Fruit fly (Drosophila melanogaster) whole organism, wandering third instar larva: ENCODE measurements around the gene CG2924.

Experiments used
- Abd-B ChIP-seq: fragments of >200 bp; optimal IDR thresholded peaks from 2 replicates; lab custom pipeline; 2017; ENCODE audit warnings: missing biosample characterization, missing genetic modification characterization
- CG32264 ChIP-seq: fragments of 200-800 bp; sonication (Bioruptor generic); optimal IDR thresholded peaks from 2 replicates; lab custom pipeline; 2016; ENCODE audit warnings: missing biosample characterization, missing genetic modification characterization
- CG9705 ChIP-seq: fragments of 200-800 bp; sonication (Bioruptor generic); optimal IDR thresholded peaks from 2 replicates; lab custom pipeline; 2018; ENCODE audit warnings: missing biosample characterization, mild to moderate bottlenecking, missing genetic modification characterization
- CrebA ChIP-seq: fragments of 200-800 bp; sonication (Bioruptor generic); optimal IDR thresholded peaks from 2 replicates; lab custom pipeline; 2016; ENCODE audit warnings: missing biosample characterization, mild to moderate bottlenecking, missing genetic modification characterization, borderline replicate concordance
- Dfd ChIP-seq: fragments of >200 bp; optimal IDR thresholded peaks from 2 replicates; lab custom pipeline; 2017; ENCODE audit warnings: missing biosample characterization, missing genetic modification characterization
- Dif ChIP-seq: fragments of 200-275, 200-300 bp; sonication (Bioruptor generic); optimal IDR thresholded peaks from 2 replicates; lab custom pipeline; 2018; ENCODE audit warnings: missing biosample characterization, missing genetic modification characterization; ENCODE audit not compliant: partially characterized antibody
- GATAd ChIP-seq: sonication (Bioruptor generic); optimal IDR thresholded peaks from 2 replicates; lab custom pipeline; 2016; ENCODE audit warnings: missing biosample characterization, missing genetic modification characterization
- HLH106 ChIP-seq: fragments of 200-800 bp; optimal IDR thresholded peaks from 3 replicates; lab custom pipeline; 2019; ENCODE audit warnings: missing biosample characterization, mild to moderate bottlenecking, missing genetic modification characterization, moderate library complexity
- Hnf4 ChIP-seq: fragments of 200-800 bp; sonication (Bioruptor generic); optimal IDR thresholded peaks from 2 replicates; lab custom pipeline; 2016; ENCODE audit warnings: missing biosample characterization, mild to moderate bottlenecking, missing genetic modification characterization
- Hr78 ChIP-seq: fragments of >200 bp; optimal IDR thresholded peaks from 2 replicates; lab custom pipeline; 2017; ENCODE audit warnings: missing biosample characterization, missing genetic modification characterization
- Hr83 ChIP-seq: fragments of 200-300 bp; sonication (Bioruptor generic); optimal IDR thresholded peaks from 2 replicates; lab custom pipeline; 2016; ENCODE audit warnings: missing biosample characterization, mild to moderate bottlenecking, missing genetic modification characterization, moderate library complexity; ENCODE audit not compliant: poor library complexity, severe bottlenecking
- Jra ChIP-seq: sonication (Bioruptor generic); optimal IDR thresholded peaks from 2 replicates; lab custom pipeline; 2016; ENCODE audit warnings: missing biosample characterization, missing genetic modification characterization
- Mio ChIP-seq: sonication (Bioruptor generic); optimal IDR thresholded peaks from 2 replicates; lab custom pipeline; 2016; ENCODE audit warnings: missing biosample characterization, missing genetic modification characterization
- Myc ChIP-seq: fragments of >200 bp; optimal IDR thresholded peaks from 2 replicates; lab custom pipeline; 2017
- N ChIP-seq: fragments of >200 bp; optimal IDR thresholded peaks from 2 replicates; lab custom pipeline; 2018; ENCODE audit warnings: missing biosample characterization, missing external identifiers, missing genetic modification characterization
- OdsH ChIP-seq: fragments of 200-800 bp; sonication (Bioruptor generic); optimal IDR thresholded peaks from 2 replicates; lab custom pipeline; 2016; ENCODE audit warnings: missing biosample characterization, mild to moderate bottlenecking, missing genetic modification characterization
- Rel ChIP-seq, 2 experiments: fragments of 200-800 bp; sonication (Bioruptor generic) in 1 of 2; optimal IDR thresholded peaks; 2 replicates in 1 of 2; 3 replicates in 1 of 2; lab custom pipeline; 2016 to 2019; ENCODE audit warnings: mild to moderate bottlenecking in 2 of 2, missing biosample characterization in 2 of 2, missing genetic modification characterization in 2 of 2, moderate library complexity in 1 of 2
- Sp1 ChIP-seq: fragments of 200-800 bp; sonication (Bioruptor generic); optimal IDR thresholded peaks from 3 replicates; lab custom pipeline; 2019; ENCODE audit warnings: missing biosample characterization, mild to moderate bottlenecking, missing genetic modification characterization, moderate library complexity
- Vsx2 ChIP-seq: fragments of 200-300, 225-300 bp; sonication (Bioruptor generic); optimal IDR thresholded peaks from 2 replicates; lab custom pipeline; 2018; ENCODE audit warnings: missing biosample characterization, missing genetic modification characterization; ENCODE audit not compliant: partially characterized antibody
- br ChIP-seq: fragments of 200-800 bp; sonication (Bioruptor generic); optimal IDR thresholded peaks from 2 replicates; lab custom pipeline; 2016; ENCODE audit warnings: missing biosample characterization, missing genetic modification characterization
- brk ChIP-seq: fragments of 200-800 bp; sonication (Bioruptor generic); optimal IDR thresholded peaks from 2 replicates; lab custom pipeline; 2016; ENCODE audit warnings: missing biosample characterization, mild to moderate bottlenecking, missing genetic modification characterization
- dl ChIP-seq, 2 experiments: fragments of 175-275, 200-275 bp in 1 of 2; fragments of 200-275 bp in 1 of 2; sonication (Bioruptor generic); optimal IDR thresholded peaks; lab custom pipeline; 2018; ENCODE audit warnings: mild to moderate bottlenecking in 2 of 2, missing biosample characterization in 2 of 2, missing genetic modification characterization in 2 of 2, moderate library complexity in 2 of 2; ENCODE audit not compliant: partially characterized antibody in 2 of 2, insufficient read depth in 1 of 2
- dmrt93B ChIP-seq: fragments of 200-800 bp; sonication (Bioruptor generic); optimal IDR thresholded peaks from 2 replicates; lab custom pipeline; 2018; ENCODE audit warnings: missing biosample characterization, mild to moderate bottlenecking, missing genetic modification characterization
- dsf ChIP-seq: sonication (Bioruptor generic); optimal IDR thresholded peaks from 2 replicates; lab custom pipeline; 2016; ENCODE audit warnings: missing biosample characterization, missing genetic modification characterization, borderline replicate concordance
- ey ChIP-seq: fragments of 200-800 bp; sonication (Bioruptor generic); optimal IDR thresholded peaks from 2 replicates; lab custom pipeline; 2016; ENCODE audit warnings: missing biosample characterization, missing genetic modification characterization
- foxo ChIP-seq, 2 experiments: fragments of 200-800 bp; sonication (Bioruptor generic); optimal IDR thresholded peaks; 2 replicates in 1 of 2; 3 replicates in 1 of 2; lab custom pipeline; 2016 to 2017; ENCODE audit warnings: missing biosample characterization in 2 of 2, missing genetic modification characterization in 2 of 2
- fru ChIP-seq: fragments of 200-800 bp; sonication (Bioruptor generic); optimal IDR thresholded peaks from 3 replicates; lab custom pipeline; 2016; ENCODE audit warnings: missing biosample characterization, mild to moderate bottlenecking, missing genetic modification characterization
- h ChIP-seq: fragments of 200-800 bp; sonication (Bioruptor generic); optimal IDR thresholded peaks from 3 replicates; lab custom pipeline; 2016; ENCODE audit warnings: missing biosample characterization, mild to moderate bottlenecking, missing genetic modification characterization
- jim ChIP-seq: fragments of 175-275, 200-325 bp; sonication (Bioruptor generic); optimal IDR thresholded peaks from 2 replicates; lab custom pipeline; 2016; ENCODE audit warnings: missing biosample characterization, mild to moderate bottlenecking, missing genetic modification characterization
- lola ChIP-seq: fragments of >200 bp; optimal IDR thresholded peaks from 2 replicates; lab custom pipeline; 2017; ENCODE audit warnings: missing biosample characterization, missing genetic modification characterization
- pan ChIP-seq: fragments of >200 bp; optimal IDR thresholded peaks from 2 replicates; lab custom pipeline; 2017
- psq ChIP-seq: fragments of 200-800 bp; sonication (Bioruptor generic); optimal IDR thresholded peaks from 3 replicates; lab custom pipeline; 2017; ENCODE audit warnings: missing biosample characterization, mild to moderate bottlenecking, missing genetic modification characterization, moderate library complexity
- rgr ChIP-seq: fragments of 200-800 bp; sonication (Bioruptor generic); optimal IDR thresholded peaks from 3 replicates; lab custom pipeline; 2016; ENCODE audit warnings: missing biosample characterization, mild to moderate bottlenecking, missing genetic modification characterization
- sage ChIP-seq: fragments of 200-800 bp; sonication (Bioruptor generic); optimal IDR thresholded peaks from 2 replicates; lab custom pipeline; 2016; ENCODE audit warnings: missing biosample characterization, mild to moderate bottlenecking, missing genetic modification characterization
- sv ChIP-seq: fragments of 200-800 bp; sonication (Bioruptor generic); optimal IDR thresholded peaks from 3 replicates; lab custom pipeline; 2016; ENCODE audit warnings: missing biosample characterization, missing genetic modification characterization
- tai ChIP-seq: sonication (Bioruptor generic); optimal IDR thresholded peaks from 2 replicates; lab custom pipeline; 2016; ENCODE audit warnings: missing biosample characterization, missing genetic modification characterization
- usp ChIP-seq: fragments of >200 bp; optimal IDR thresholded peaks from 2 replicates; lab custom pipeline; 2017; ENCODE audit warnings: missing biosample characterization, missing genetic modification characterization
- woc ChIP-seq: sonication (Bioruptor generic); optimal IDR thresholded peaks from 2 replicates; lab custom pipeline; 2016; ENCODE audit warnings: missing biosample characterization, mild to moderate bottlenecking, missing genetic modification characterization

Gene CG2924

dm6 chrX:2301069-2301508 is 30.5 kb upstream of the CG2924 start:
- TF ChIP-seq Dfd (GFP tag; lab: Kevin White, UChicago) (no peak), Myc (lab: Kevin White, UChicago) (no peak), woc (GFP tag; lab: Kevin White, UChicago) (no peak), fru (GFP tag; lab: Kevin White, UChicago) (peak; percentile 72), CG9705 (GFP tag; lab: Kevin White, UChicago) (peak; percentile 57), N (no peak), Sp1 (GFP tag; lab: Kevin White, UChicago) (peak; percentile 67), Abd-B (GFP tag; lab: Kevin White, UChicago) (no peak), Hnf4 (no peak), sv (no peak), sage (no peak), CrebA (GFP tag; lab: Kevin White, UChicago) (no peak), lola (no peak), Hr78 (GFP tag; lab: Kevin White, UChicago) (no peak), jim (GFP tag; lab: Kevin White, UChicago) (no peak), tai (GFP tag; lab: Kevin White, UChicago) (no peak), Rel (GFP tag; optimal IDR thresholded peaks at IDR 0.05; lab: Kevin White, UChicago) (no peak), Rel (tag; optimal IDR thresholded peaks at IDR 0.05; lab: Kevin White, UChicago) (no peak), OdsH (GFP tag; lab: Kevin White, UChicago) (peak; percentile 69), Hr83 (GFP tag; lab: Kevin White, UChicago) (no peak), CG32264 (no peak), h (peak; percentile 40), brk (no peak), usp (no peak), ey (GFP tag; lab: Kevin White, UChicago) (peak; percentile 64), GATAd (GFP tag; lab: Kevin White, UChicago) (no peak), Dif (GFP tag; lab: Kevin White, UChicago) (peak; percentile 95), rgr (GFP tag; lab: Kevin White, UChicago) (peak; percentile 77), br (GFP tag; lab: Kevin White, UChicago) (peak; percentile 9), Jra (no peak), psq (peak; percentile 54), pan (lab: Kevin White, UChicago) (no peak), dsf (GFP tag; lab: Kevin White, UChicago) (no peak), foxo (GFP tag; optimal IDR thresholded peaks at IDR 0.05; lab: Kevin White, UChicago) (peak in 1 of 2 experiments; percentile 70), Vsx2 (GFP tag; lab: Kevin White, UChicago) (peak; percentile 83), Mio (no peak), HLH106 (tag; lab: Kevin White, UChicago) (peak; percentile 79), dmrt93B (GFP tag; lab: Kevin White, UChicago) (peak; percentile 70), dl (GFP tag; optimal IDR thresholded peaks at IDR 0.05; lab: Kevin White, UChicago; ENCODE audit: insufficient read depth in 1 of 2, partially characterized antibody in 2 of 2) (peak; percentile 90 to 95)

- TF ChIP-seq jim (GFP tag; lab: Kevin White, UChicago) (peak; percentile 7), ey (GFP tag; lab: Kevin White, UChicago) (peak; percentile 99), OdsH (GFP tag; lab: Kevin White, UChicago) (peak; percentile 98), foxo (GFP tag; optimal IDR thresholded peaks at IDR 0.05; lab: Kevin White, UChicago) (peak; percentile 95 to 98), pan (lab: Kevin White, UChicago) (no peak), Myc (lab: Kevin White, UChicago) (no peak), Hnf4 (peak; percentile 98), dmrt93B (GFP tag; lab: Kevin White, UChicago) (peak; percentile 99), tai (GFP tag; lab: Kevin White, UChicago) (peak; percentile 95), Rel (GFP tag; optimal IDR thresholded peaks at IDR 0.05; lab: Kevin White, UChicago) (peak; percentile 92), Rel (tag; optimal IDR thresholded peaks at IDR 0.05; lab: Kevin White, UChicago) (peak; percentile 90), rgr (GFP tag; lab: Kevin White, UChicago) (peak; percentile 99), Hr83 (GFP tag; lab: Kevin White, UChicago) (peak; percentile 93), sage (peak; percentile 98), N (no peak), lola (no peak), Dif (GFP tag; lab: Kevin White, UChicago) (no peak), woc (GFP tag; lab: Kevin White, UChicago) (peak; percentile 96), sv (peak; percentile 88), Sp1 (GFP tag; lab: Kevin White, UChicago) (peak; percentile 99), br (GFP tag; lab: Kevin White, UChicago) (peak; percentile 99), GATAd (GFP tag; lab: Kevin White, UChicago) (peak; percentile 90), Mio (peak; percentile 93), Vsx2 (GFP tag; lab: Kevin White, UChicago) (no peak), h (peak; percentile 99), brk (peak; percentile 90), Dfd (GFP tag; lab: Kevin White, UChicago) (peak; percentile 2), fru (GFP tag; lab: Kevin White, UChicago) (peak; percentile 99), CG32264 (peak; percentile 98), dl (GFP tag; optimal IDR thresholded peaks at IDR 0.05; lab: Kevin White, UChicago; ENCODE audit: insufficient read depth in 1 of 2, partially characterized antibody in 2 of 2) (peak in 1 of 2 experiments; percentile 10), Jra (peak; percentile 98), Abd-B (GFP tag; lab: Kevin White, UChicago) (no peak), CG9705 (GFP tag; lab: Kevin White, UChicago) (peak; percentile 95), dsf (GFP tag; lab: Kevin White, UChicago) (peak; percentile 94), Hr78 (GFP tag; lab: Kevin White, UChicago) (no peak), HLH106 (tag; lab: Kevin White, UChicago) (peak; percentile 99), usp (no peak), psq (peak; percentile 97), CrebA (GFP tag; lab: Kevin White, UChicago) (peak; percentile 92)
Measured at dm6 chrX:2300293-2301068, 29.9 kb upstream of the CG2924 start.
